Worm (Caenorhabditis elegans) whole organism, L2 larva: Measurements from ENCODE around the gene C02F5.10.

ENCODE experiments used
- C34F6.9 ChIP-seq: fragments of 150-350 bp; optimal IDR thresholded peaks from 2 replicates; lab custom pipeline; 2014; ENCODE audit warnings: missing biosample characterization, missing genetic modification characterization
- F13H6.1 ChIP-seq: sonication (generic microtip); optimal IDR thresholded peaks from 2 replicates; lab custom pipeline; 2016; ENCODE audit warnings: missing genetic modification characterization, missing compliant biosample characterization
- R02D3.7 ChIP-seq: fragments of 150-350 bp; optimal IDR thresholded peaks from 2 replicates; lab custom pipeline; 2014; ENCODE audit warnings: missing biosample characterization, missing genetic modification characterization
- Y55F3AM.14 ChIP-seq: fragments of 200-800 bp; sonication (Bioruptor generic); optimal IDR thresholded peaks from 2 replicates; lab custom pipeline; 2018; ENCODE audit warnings: mild to moderate bottlenecking, missing genetic modification characterization, missing compliant biosample characterization
- ZK546.5 ChIP-seq: sonication (generic microtip); optimal IDR thresholded peaks from 2 replicates; lab custom pipeline; 2017; ENCODE audit warnings: missing biosample characterization, missing genetic modification characterization
- alr-1 ChIP-seq: fragments of 150-350 bp; optimal IDR thresholded peaks from 2 replicates; lab custom pipeline; 2014; ENCODE audit warnings: missing biosample characterization, missing genetic modification characterization
- aly-2 ChIP-seq: fragments of 150-350 bp; optimal IDR thresholded peaks from 2 replicates; lab custom pipeline; 2014; ENCODE audit warnings: missing biosample characterization, missing genetic modification characterization
- ama-1 ChIP-seq: fragments of 150-350 bp; optimal IDR thresholded peaks from 2 replicates; lab custom pipeline; 2018; ENCODE audit warnings: inconsistent platforms
- blmp-1 ChIP-seq: sonication (generic microtip); optimal IDR thresholded peaks from 2 replicates; lab custom pipeline; 2017; ENCODE audit warnings: missing genetic modification characterization, mild to moderate bottlenecking, missing compliant biosample characterization, antibody characterized with exemption, moderate library complexity; ENCODE audit not compliant: insufficient read depth
- ceh-16 ChIP-seq: fragments of 150-350 bp; optimal IDR thresholded peaks from 2 replicates; lab custom pipeline; 2014; ENCODE audit warnings: missing biosample characterization, missing genetic modification characterization
- ceh-82 ChIP-seq: fragments of 150-350 bp; optimal IDR thresholded peaks from 2 replicates; lab custom pipeline; 2014; ENCODE audit warnings: missing biosample characterization, missing genetic modification characterization
- crh-2 ChIP-seq: sonication (generic microtip); optimal IDR thresholded peaks from 2 replicates; lab custom pipeline; 2017; ENCODE audit warnings: missing biosample characterization, missing genetic modification characterization
- dmd-4 ChIP-seq: sonication (generic microtip); optimal IDR thresholded peaks from 2 replicates; lab custom pipeline; 2017; ENCODE audit warnings: missing biosample characterization, missing genetic modification characterization
- egl-27 ChIP-seq: sonication (generic microtip); optimal IDR thresholded peaks from 3 replicates; lab custom pipeline; 2017; ENCODE audit warnings: missing biosample characterization, missing genetic modification reagents, missing genetic modification characterization
- elt-1 ChIP-seq: fragments of 150-350 bp; optimal IDR thresholded peaks from 2 replicates; lab custom pipeline; 2014; ENCODE audit warnings: missing biosample characterization, missing genetic modification characterization
- elt-3 ChIP-seq: sonication (generic microtip); optimal IDR thresholded peaks from 2 replicates; lab custom pipeline; 2017; ENCODE audit warnings: missing biosample characterization, missing genetic modification characterization
- fos-1 ChIP-seq: fragments of 150-350 bp; optimal IDR thresholded peaks from 2 replicates; lab custom pipeline; 2014; ENCODE audit warnings: missing biosample characterization, missing genetic modification characterization
- gmeb-1 ChIP-seq: fragments of 150-350 bp; optimal IDR thresholded peaks from 2 replicates; lab custom pipeline; 2014; ENCODE audit warnings: missing biosample characterization, missing genetic modification characterization
- lin-11 ChIP-seq: fragments of 150-350 bp; sonication (generic microtip); optimal IDR thresholded peaks from 2 replicates; lab custom pipeline; 2014; ENCODE audit warnings: missing biosample characterization, missing genetic modification characterization, inconsistent platforms, mixed read lengths
- lin-13 ChIP-seq: fragments of 150-350 bp; optimal IDR thresholded peaks from 2 replicates; lab custom pipeline; 2014; ENCODE audit warnings: missing biosample characterization, missing genetic modification reagents, missing genetic modification characterization
- lin-39 ChIP-seq: fragments of 150-350 bp; optimal IDR thresholded peaks from 2 replicates; lab custom pipeline; 2014; ENCODE audit warnings: missing biosample characterization, missing genetic modification reagents, missing genetic modification characterization
- lsy-2 ChIP-seq, 2 experiments: fragments of 150-350 bp in 1 of 2; sonication (generic microtip) in 1 of 2; optimal IDR thresholded peaks; 2 replicates each; lab custom pipeline; 2014 to 2017; ENCODE audit warnings: missing biosample characterization in 2 of 2, missing genetic modification characterization in 2 of 2
- mab-5 ChIP-seq: fragments of 150-350 bp; optimal IDR thresholded peaks from 2 replicates; lab custom pipeline; 2014; ENCODE audit warnings: missing biosample characterization, missing genetic modification characterization
- mbf-1 ChIP-seq: sonication (generic microtip); optimal IDR thresholded peaks from 2 replicates; lab custom pipeline; 2017; ENCODE audit warnings: missing biosample characterization, missing genetic modification characterization
- mdl-1 ChIP-seq, 2 experiments: fragments of 150-350 bp in 1 of 2; sonication (generic microtip) in 1 of 2; optimal IDR thresholded peaks; 2 replicates each; lab custom pipeline; 2017; ENCODE audit warnings: missing biosample characterization in 2 of 2, missing genetic modification characterization in 2 of 2
- nhr-10 ChIP-seq: sonication (generic microtip); optimal IDR thresholded peaks from 2 replicates; lab custom pipeline; 2017; ENCODE audit warnings: missing biosample characterization, missing genetic modification characterization
- nhr-11 ChIP-seq: fragments of 150-350 bp; optimal IDR thresholded peaks from 2 replicates; lab custom pipeline; 2014; ENCODE audit warnings: missing biosample characterization, missing genetic modification characterization
- nhr-12 ChIP-seq: fragments of 150-350 bp; optimal IDR thresholded peaks from 2 replicates; lab custom pipeline; 2014; ENCODE audit warnings: missing biosample characterization, missing genetic modification characterization
- nhr-129 ChIP-seq: fragments of 150-350 bp; optimal IDR thresholded peaks from 2 replicates; lab custom pipeline; 2014; ENCODE audit warnings: missing biosample characterization, missing genetic modification characterization
- nhr-21 ChIP-seq: fragments of 150-350 bp; optimal IDR thresholded peaks from 2 replicates; lab custom pipeline; 2014; ENCODE audit warnings: missing biosample characterization, missing genetic modification characterization
- nhr-23 ChIP-seq: fragments of 150-350 bp; optimal IDR thresholded peaks from 2 replicates; lab custom pipeline; 2014; ENCODE audit warnings: missing biosample characterization, missing genetic modification reagents, missing genetic modification characterization
- nhr-237 ChIP-seq: fragments of 150-350 bp; optimal IDR thresholded peaks from 2 replicates; lab custom pipeline; 2014; ENCODE audit warnings: missing biosample characterization, missing genetic modification characterization
- nhr-25 ChIP-seq: fragments of 150-350 bp; sonication (generic microtip); optimal IDR thresholded peaks from 3 replicates; lab custom pipeline; 2014; ENCODE audit warnings: missing biosample characterization, missing genetic modification characterization
- nhr-6 ChIP-seq: fragments of 150-350 bp; optimal IDR thresholded peaks from 2 replicates; lab custom pipeline; 2014; ENCODE audit warnings: missing biosample characterization, missing genetic modification characterization
- nhr-77 ChIP-seq: fragments of 150-350 bp; optimal IDR thresholded peaks from 2 replicates; lab custom pipeline; 2014; ENCODE audit warnings: missing biosample characterization, missing genetic modification characterization
- peb-1 ChIP-seq: fragments of 150-350 bp; optimal IDR thresholded peaks from 2 replicates; lab custom pipeline; 2014; ENCODE audit warnings: missing biosample characterization, missing genetic modification characterization
- sem-4 ChIP-seq: fragments of 150-350 bp; optimal IDR thresholded peaks from 2 replicates; lab custom pipeline; 2014; ENCODE audit warnings: missing biosample characterization, missing genetic modification reagents, missing genetic modification characterization
- skn-1 ChIP-seq: sonication (generic microtip); optimal IDR thresholded peaks from 2 replicates; lab custom pipeline; 2017; ENCODE audit warnings: missing biosample characterization, missing genetic modification characterization
- sma-3 ChIP-seq: sonication (generic microtip); optimal IDR thresholded peaks from 2 replicates; lab custom pipeline; 2016; ENCODE audit warnings: missing genetic modification reagents, missing genetic modification characterization, missing compliant biosample characterization
- sma-9 ChIP-seq, 2 experiments: fragments of 150-350 bp in 1 of 2; sonication (generic microtip) in 1 of 2; optimal IDR thresholded peaks; 2 replicates each; lab custom pipeline; 2014 to 2016; ENCODE audit warnings: missing genetic modification characterization in 2 of 2, mild to moderate bottlenecking in 1 of 2, missing biosample characterization in 1 of 2, missing compliant biosample characterization in 1 of 2, missing genetic modification reagents in 1 of 2, moderate library complexity in 1 of 2
- snpc-4 ChIP-seq: fragments of 150-350 bp; optimal IDR thresholded peaks from 2 replicates; lab custom pipeline; 2014; ENCODE audit warnings: missing biosample characterization, missing genetic modification characterization
- unc-39 ChIP-seq: fragments of 150-350 bp; optimal IDR thresholded peaks from 2 replicates; lab custom pipeline; 2014; ENCODE audit warnings: missing biosample characterization, missing genetic modification characterization
- unc-55 ChIP-seq: fragments of 150-350 bp; sonication (generic microtip); optimal IDR thresholded peaks from 3 replicates; lab custom pipeline; 2014; ENCODE audit warnings: missing biosample characterization, missing genetic modification reagents, missing genetic modification characterization
- unc-62 ChIP-seq: fragments of 150-350 bp; optimal IDR thresholded peaks from 2 replicates; lab custom pipeline; 2014; ENCODE audit warnings: missing biosample characterization, missing genetic modification reagents, missing genetic modification characterization
- zag-1 ChIP-seq: fragments of 150-350 bp; optimal IDR thresholded peaks from 2 replicates; lab custom pipeline; 2014; ENCODE audit warnings: missing biosample characterization, missing genetic modification characterization
- ztf-1 ChIP-seq: fragments of 200-800 bp; sonication (Bioruptor generic); conservative IDR thresholded peaks from 2 replicates; pipeline ENCODE4 v1.3.6; 2022; ENCODE audit warnings: missing genetic modification characterization, missing compliant biosample characterization
- ztf-11 ChIP-seq: sonication (generic microtip); optimal IDR thresholded peaks from 2 replicates; lab custom pipeline; 2017; ENCODE audit warnings: missing biosample characterization, missing genetic modification characterization
- ztf-4 ChIP-seq: fragments of 150-350 bp; optimal IDR thresholded peaks from 2 replicates; lab custom pipeline; 2014; ENCODE audit warnings: missing biosample characterization, missing genetic modification characterization

The C02F5.10 gene

ce11 chrIII:8254938-8255337 is 5.7 kb upstream of the C02F5.10 start, which contains the start of gene F09G8.5:
F09G8.5 (plus strand) TSS chrIII:8254975.
- TF ChIP-seq unc-55 (GFP tag; lab: Kevin White, UChicago) (peak; percentile 81), snpc-4 (tag; lab: Kevin White, UChicago) (no peak)
- TF ChIP-seq, all 48 proteins: peak for 1

- TF ChIP-seq fos-1 (tag; lab: Kevin White, UChicago): peak; percentile 2
- no peak for TF ChIP-seq elt-1
- no peak for TF ChIP-seq aly-2 (tag; lab: Kevin White, UChicago)
- TF ChIP-seq lin-13 (GFP tag; lab: Kevin White, UChicago): no peak
- TF ChIP-seq unc-62: no peak
- TF ChIP-seq lsy-2 (tag; optimal IDR thresholded peaks at IDR 0.05; lab: Kevin White, UChicago): peak in 1 of 2 experiments; percentile 72
- TF ChIP-seq ztf-4 (tag; lab: Kevin White, UChicago): no peak
- no peak for TF ChIP-seq lin-39 (tag; lab: Kevin White, UChicago)
- no peak for TF ChIP-seq nhr-10 (tag; lab: Kevin White, UChicago)
- no peak for TF ChIP-seq lin-11 (tag; lab: Kevin White, UChicago)
- no peak for TF ChIP-seq nhr-23 (tag; lab: Kevin White, UChicago)
- no peak for TF ChIP-seq nhr-77
- no peak for TF ChIP-seq sma-3 (GFP tag; lab: Kevin White, UChicago)
- TF ChIP-seq gmeb-1 (tag; lab: Kevin White, UChicago): peak; percentile 73
- TF ChIP-seq ceh-82 (tag; lab: Kevin White, UChicago): no peak
- no peak for TF ChIP-seq alr-1
- TF ChIP-seq egl-27 (tag; lab: Kevin White, UChicago): no peak
- peak; percentile 9 for TF ChIP-seq snpc-4 (tag; lab: Kevin White, UChicago)
- no peak for TF ChIP-seq blmp-1
- no peak for TF ChIP-seq mdl-1 (tag; optimal IDR thresholded peaks at IDR 0.05; lab: Kevin White, UChicago)
- TF ChIP-seq ztf-1 (GFP tag; lab: Robert Waterston, UW): no peak
- no peak for TF ChIP-seq mab-5 (tag; lab: Kevin White, UChicago)
- no peak for TF ChIP-seq ama-1
- peak; percentile 7 for TF ChIP-seq crh-2 (tag; lab: Kevin White, UChicago)
- TF ChIP-seq unc-39: no peak
- TF ChIP-seq peb-1 (tag; lab: Kevin White, UChicago): no peak
- no peak for TF ChIP-seq skn-1 (tag; lab: Kevin White, UChicago)
- no peak for TF ChIP-seq nhr-6 (tag; lab: Kevin White, UChicago)
- TF ChIP-seq nhr-25 (tag; lab: Kevin White, UChicago): no peak
- no peak for TF ChIP-seq dmd-4 (tag; lab: Kevin White, UChicago)
- TF ChIP-seq R02D3.7 (tag; lab: Kevin White, UChicago): no peak
- no peak for TF ChIP-seq ztf-11
- no peak for TF ChIP-seq Y55F3AM.14 (GFP tag; lab: Kevin White, UChicago)
- TF ChIP-seq nhr-21 (tag; lab: Kevin White, UChicago): no peak
- no peak for TF ChIP-seq zag-1 (tag; lab: Kevin White, UChicago)
- no peak for TF ChIP-seq sma-9 (GFP tag; optimal IDR thresholded peaks at IDR 0.05; lab: Kevin White, UChicago)
- no peak for TF ChIP-seq sma-9 (tag; optimal IDR thresholded peaks at IDR 0.05; lab: Kevin White, UChicago)
- TF ChIP-seq elt-3 (tag; lab: Kevin White, UChicago): no peak
- TF ChIP-seq C34F6.9: peak; percentile 65
- no peak for TF ChIP-seq sem-4 (tag; lab: Kevin White, UChicago)
- no peak for TF ChIP-seq F13H6.1 (tag; lab: Kevin White, UChicago)
- TF ChIP-seq mbf-1: no peak
- no peak for TF ChIP-seq nhr-237 (tag; lab: Kevin White, UChicago)
- no peak for TF ChIP-seq ZK546.5 (tag; lab: Kevin White, UChicago)
- TF ChIP-seq nhr-12 (tag; lab: Kevin White, UChicago): no peak
- TF ChIP-seq unc-55 (GFP tag; lab: Kevin White, UChicago): peak; percentile 84
- no peak for TF ChIP-seq nhr-11 (tag; lab: Kevin White, UChicago)
- peak; percentile 76 for TF ChIP-seq nhr-129 (tag; lab: Kevin White, UChicago)
- no peak for TF ChIP-seq ceh-16
- TF ChIP-seq, all 48 proteins: peak for 8
These were observed 864 bp upstream of the C02F5.10 start, which contains the start of gene knl-1 for ce11 chrIII:8250007-8250683. knl-1 (plus strand) TSS chrIII:8250632.
